Worm (Caenorhabditis elegans): ENCODE results near the gene btb-19.

DNA sequence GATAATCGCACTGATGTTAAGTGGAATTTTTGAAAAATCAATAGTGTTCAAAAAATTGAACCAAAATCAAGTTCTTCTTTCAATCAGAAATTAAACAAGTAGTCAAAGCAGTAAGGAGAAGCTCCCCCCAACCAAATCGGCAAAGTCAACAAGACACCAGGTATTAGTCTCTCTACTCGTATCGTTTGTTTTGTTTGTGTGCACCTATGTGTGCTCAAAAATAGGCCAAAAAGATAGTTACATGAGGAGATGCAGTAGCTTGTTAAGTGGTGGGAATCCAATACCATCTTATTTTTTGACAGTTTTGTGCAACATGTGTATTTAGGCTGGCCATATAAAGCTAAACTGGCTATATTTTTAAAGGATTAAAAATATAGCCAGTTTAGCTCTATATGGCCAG, 15.7 kb downstream of the btb-19 start, which contains the start of gene K10H10.12:
- no peak for TF ChIP-seq ceh-90 (tag; optimal IDR thresholded peaks at IDR 0.05)
- TF ChIP-seq jun-1 (tag; optimal IDR thresholded peaks at IDR 0.05) = no peak
- TF ChIP-seq nhr-12 (tag; optimal IDR thresholded peaks at IDR 0.05) = no peak
- no peak for TF ChIP-seq vab-15 (tag; optimal IDR thresholded peaks at IDR 0.05)
- no peak for TF ChIP-seq Y116A8C.19 (tag; optimal IDR thresholded peaks at IDR 0.05; ENCODE audit: borderline replicate concordance)

Data from whole organism, L1 larva.